Fruit fly (Drosophila melanogaster) whole organism, embryonic: ENCODE measurements around the gene Dtg.

Source experiments
- Abd-B ChIP-seq: fragments of 200-800 bp; sonication (Bioruptor generic); optimal IDR thresholded peaks from 2 replicates; lab custom pipeline; 2018; ENCODE audit warnings: missing biosample characterization, mild to moderate bottlenecking, missing genetic modification characterization, moderate library complexity
- Aef1 ChIP-seq: fragments of 200-800 bp; sonication (Bioruptor generic); IDR thresholded peaks from 3 replicates; pipeline ENCODE4 v1.3.6; 2022; ENCODE audit warnings: missing biosample characterization, missing genetic modification characterization
- Asciz ChIP-seq: fragments of 200-800 bp; sonication (Bioruptor generic); optimal IDR thresholded peaks from 2 replicates; lab custom pipeline; 2017; ENCODE audit warnings: missing biosample characterization, mild to moderate bottlenecking, missing genetic modification characterization, missing genetic modification reagents
- Atf-2 ChIP-seq: fragments of 200-800 bp; sonication (Bioruptor generic); optimal IDR thresholded peaks from 2 replicates; lab custom pipeline; 2016; ENCODE audit warnings: missing biosample characterization, missing genetic modification characterization
- Awh ChIP-seq: fragments of 200-800 bp; sonication (Bioruptor generic); IDR thresholded peaks from 2 replicates; pipeline ENCODE4, ENCODE4 v1.3.6; 2022; ENCODE audit warnings: missing biosample characterization, missing genetic modification characterization
- B-H1 ChIP-seq: fragments of 200-800 bp; sonication (Bioruptor generic); IDR thresholded peaks from 3 replicates; pipeline ENCODE4 v1.3.6; 2022; ENCODE audit warnings: missing biosample characterization, missing genetic modification characterization
- CG10979 ChIP-seq: fragments of 200-800 bp; sonication (Bioruptor generic); optimal IDR thresholded peaks from 2 replicates; lab custom pipeline; 2018; ENCODE audit warnings: missing biosample characterization, mild to moderate bottlenecking, missing genetic modification characterization, moderate library complexity
- CG12104 ChIP-seq: fragments of 200-800 bp; sonication (Bioruptor generic); optimal IDR thresholded peaks from 3 replicates; lab custom pipeline; 2016; ENCODE audit warnings: missing biosample characterization, missing genetic modification characterization
- CG12391 ChIP-seq: fragments of 200-800 bp; sonication (Bioruptor generic); optimal IDR thresholded peaks from 3 replicates; lab custom pipeline; 2018; ENCODE audit warnings: missing biosample characterization, mild to moderate bottlenecking, missing genetic modification characterization, moderate library complexity
- CG12659 ChIP-seq: fragments of 200-800 bp; sonication (Bioruptor generic); optimal IDR thresholded peaks from 3 replicates; lab custom pipeline; 2017; ENCODE audit warnings: mild to moderate bottlenecking, missing biosample characterization, missing genetic modification reagents, missing genetic modification characterization
- CG14050 ChIP-seq: fragments of 200-800 bp; sonication (Bioruptor generic); IDR thresholded peaks from 3 replicates; pipeline ENCODE4 v1.3.6; 2022; ENCODE audit warnings: missing biosample characterization, missing genetic modification characterization
- CG15073 ChIP-seq: fragments of 200-800 bp; sonication (Bioruptor generic); optimal IDR thresholded peaks from 2 replicates; lab custom pipeline; 2016; ENCODE audit warnings: missing biosample characterization, missing genetic modification characterization
- CG15479 ChIP-seq: fragments of 200-800 bp; sonication (Bioruptor generic); optimal IDR thresholded peaks from 3 replicates; lab custom pipeline; 2019; ENCODE audit warnings: missing biosample characterization, mild to moderate bottlenecking, missing genetic modification characterization, moderate library complexity
- CG2712 ChIP-seq: fragments of 200-800 bp; optimal IDR thresholded peaks from 3 replicates; lab custom pipeline; 2019; ENCODE audit warnings: missing biosample characterization, mild to moderate bottlenecking, missing genetic modification characterization, moderate library complexity
- CG3065 ChIP-seq: fragments of 200-800 bp; sonication (Bioruptor generic); optimal IDR thresholded peaks from 2 replicates; lab custom pipeline; 2016; ENCODE audit warnings: missing biosample characterization, missing genetic modification characterization
- CG34224 ChIP-seq: fragments of 200-800 bp; sonication (Bioruptor generic); IDR thresholded peaks from 3 replicates; pipeline ENCODE4 v1.3.6; 2022; ENCODE audit warnings: missing biosample characterization, missing genetic modification characterization; ENCODE audit not compliant: partially characterized antibody
- CG4820 ChIP-seq: fragments of 200-800 bp; sonication (Bioruptor generic); optimal IDR thresholded peaks from 3 replicates; lab custom pipeline; 2016; ENCODE audit warnings: missing biosample characterization, missing genetic modification characterization
- CG5953 ChIP-seq: fragments of 200-800 bp; sonication (Bioruptor generic); IDR thresholded peaks from 2 replicates; pipeline ENCODE4 v1.3.6; 2022; ENCODE audit warnings: missing biosample characterization, missing genetic modification characterization
- CG6654 ChIP-seq: fragments of 200-800 bp; sonication (Bioruptor generic); optimal IDR thresholded peaks from 2 replicates; lab custom pipeline; 2017; ENCODE audit warnings: missing biosample characterization, mild to moderate bottlenecking, missing genetic modification characterization
- CG6683 ChIP-seq: fragments of 200-800 bp; sonication (Bioruptor generic); optimal IDR thresholded peaks from 2 replicates; lab custom pipeline; 2017; ENCODE audit warnings: missing biosample characterization, mild to moderate bottlenecking, missing genetic modification characterization, missing genetic modification reagents
- CG6791 ChIP-seq: fragments of 200-800 bp; sonication (Bioruptor generic); IDR thresholded peaks from 3 replicates; pipeline ENCODE4 v1.3.6; 2022; ENCODE audit warnings: missing biosample characterization, missing genetic modification characterization; ENCODE audit not compliant: partially characterized antibody
- CG7745 ChIP-seq: fragments of 200-800 bp; sonication (Bioruptor generic); optimal IDR thresholded peaks from 2 replicates; lab custom pipeline; 2018; ENCODE audit warnings: missing biosample characterization, mild to moderate bottlenecking, missing genetic modification characterization, moderate library complexity
- CG8359 ChIP-seq: fragments of 200-800 bp; sonication (Bioruptor generic); optimal IDR thresholded peaks from 2 replicates; lab custom pipeline; 2017; ENCODE audit warnings: missing biosample characterization, mild to moderate bottlenecking, missing genetic modification characterization, borderline replicate concordance
- CG8765 ChIP-seq: fragments of 200-800 bp; sonication (Bioruptor generic); IDR thresholded peaks from 2 replicates; pipeline ENCODE4 v1.3.6; 2022; ENCODE audit warnings: missing biosample characterization, missing genetic modification characterization
- CG8924 ChIP-seq: fragments of 200-800 bp; optimal IDR thresholded peaks from 3 replicates; lab custom pipeline; 2019; ENCODE audit warnings: missing biosample characterization, mild to moderate bottlenecking, missing genetic modification characterization, moderate library complexity
- CG9215 ChIP-seq: fragments of 200-800 bp; sonication (Bioruptor generic); IDR thresholded peaks from 2 replicates; pipeline ENCODE4 v1.3.6; 2022; ENCODE audit warnings: missing biosample characterization, missing genetic modification characterization
- CG9797 ChIP-seq: fragments of 200-800 bp; sonication (Bioruptor generic); optimal IDR thresholded peaks from 3 replicates; lab custom pipeline; 2018; ENCODE audit warnings: missing biosample characterization, mild to moderate bottlenecking, missing genetic modification characterization
- Deaf1 ChIP-seq: fragments of 200-800 bp; optimal IDR thresholded peaks from 3 replicates; lab custom pipeline; 2019; ENCODE audit warnings: missing biosample characterization, mild to moderate bottlenecking, missing genetic modification characterization, moderate library complexity
- Dll ChIP-seq: fragments of 200-800 bp; sonication (Bioruptor generic); IDR thresholded peaks from 4 replicates; pipeline ENCODE4 v1.3.6; 2022; ENCODE audit warnings: missing biosample characterization, missing genetic modification characterization; ENCODE audit not compliant: partially characterized antibody
- Dref ChIP-seq: fragments of 200-800 bp; sonication (Bioruptor generic); IDR thresholded peaks from 2 replicates; pipeline ENCODE4 v1.3.6; 2022; ENCODE audit warnings: missing biosample characterization, missing genetic modification characterization
- Lpt ChIP-seq: fragments of >200 bp; optimal IDR thresholded peaks from 2 replicates; lab custom pipeline; 2018; ENCODE audit warnings: missing biosample characterization, missing genetic modification characterization
- Meics ChIP-seq: fragments of 200-800 bp; sonication (Bioruptor generic); optimal IDR thresholded peaks from 2 replicates; lab custom pipeline; 2017; ENCODE audit warnings: missing biosample characterization, mild to moderate bottlenecking, missing genetic modification characterization
- Nf-YA ChIP-seq: fragments of 200-800 bp; sonication (Bioruptor generic); IDR thresholded peaks from 2 replicates; pipeline ENCODE4 v1.3.6; 2022; ENCODE audit warnings: missing biosample characterization, missing genetic modification characterization
- NfI ChIP-seq: fragments of 200-800 bp; sonication (Bioruptor generic); optimal IDR thresholded peaks from 3 replicates; lab custom pipeline; 2018; ENCODE audit warnings: missing biosample characterization, mild to moderate bottlenecking, missing genetic modification characterization, moderate library complexity
- Poxn ChIP-seq: fragments of 200-800 bp; sonication (Bioruptor generic); IDR thresholded peaks from 2 replicates; pipeline ENCODE4 v1.3.6; 2022; ENCODE audit warnings: missing biosample characterization, missing genetic modification characterization
- Vsx1 ChIP-seq: fragments of 200-800 bp; sonication (Bioruptor generic); optimal IDR thresholded peaks from 2 replicates; lab custom pipeline; 2017; ENCODE audit warnings: missing biosample characterization, mild to moderate bottlenecking, missing genetic modification characterization, missing genetic modification reagents
- chif ChIP-seq, 2 experiments: fragments of 200-800 bp; sonication (Bioruptor generic); optimal IDR thresholded peaks; 3 replicates each; lab custom pipeline; 2016; ENCODE audit warnings: missing biosample characterization in 2 of 2, missing genetic modification characterization in 2 of 2
- fd64A ChIP-seq: fragments of 200-800 bp; sonication (Bioruptor generic); optimal IDR thresholded peaks from 3 replicates; lab custom pipeline; 2018; ENCODE audit warnings: missing biosample characterization, mild to moderate bottlenecking, missing genetic modification characterization
- inv ChIP-seq: fragments of 200-800 bp; sonication (Bioruptor generic); IDR thresholded peaks from 2 replicates; pipeline ENCODE4 v1.3.6; 2022; ENCODE audit warnings: missing biosample characterization, missing genetic modification characterization; ENCODE audit not compliant: partially characterized antibody
- klu ChIP-seq: fragments of 200-800 bp; sonication (Bioruptor generic); IDR thresholded peaks from 2 replicates; pipeline ENCODE4 v1.3.6; 2022; ENCODE audit warnings: missing biosample characterization, missing genetic modification characterization
- oc ChIP-seq: fragments of 200-800 bp; sonication (Bioruptor generic); optimal IDR thresholded peaks from 2 replicates; lab custom pipeline; 2018; ENCODE audit warnings: missing biosample characterization, mild to moderate bottlenecking, missing genetic modification characterization, moderate library complexity
- p53 ChIP-seq: fragments of 200-800 bp; sonication (Bioruptor generic); optimal IDR thresholded peaks from 2 replicates; lab custom pipeline; 2016; ENCODE audit warnings: missing biosample characterization, missing genetic modification characterization
- pzg ChIP-seq: fragments of 200-800 bp; sonication (Bioruptor generic); optimal IDR thresholded peaks from 3 replicates; lab custom pipeline; 2018; ENCODE audit warnings: missing biosample characterization, mild to moderate bottlenecking, missing genetic modification characterization, moderate library complexity
- repo ChIP-seq: fragments of 200-800 bp; sonication (Bioruptor generic); optimal IDR thresholded peaks from 2 replicates; lab custom pipeline; 2016; ENCODE audit warnings: missing biosample characterization, missing genetic modification characterization
- ro ChIP-seq: fragments of 200-800 bp; sonication (Bioruptor generic); IDR thresholded peaks from 2 replicates; pipeline ENCODE4 v1.3.6; 2022; ENCODE audit warnings: missing biosample characterization, missing genetic modification characterization
- seq ChIP-seq: fragments of 200-800 bp; sonication (Bioruptor generic); IDR thresholded peaks from 2 replicates; pipeline ENCODE4 v1.3.6; 2022; ENCODE audit warnings: missing biosample characterization, missing genetic modification characterization
- so ChIP-seq: fragments of 200-800 bp; sonication (Bioruptor generic); IDR thresholded peaks from 3 replicates; pipeline ENCODE4 v1.3.6; 2022; ENCODE audit warnings: missing biosample characterization, missing genetic modification characterization
- tio ChIP-seq: fragments of 200-800 bp; sonication (Bioruptor generic); optimal IDR thresholded peaks from 2 replicates; lab custom pipeline; 2017; ENCODE audit warnings: missing biosample characterization, missing genetic modification characterization, inconsistent platforms
- trem ChIP-seq: fragments of 200-800 bp; optimal IDR thresholded peaks from 3 replicates; lab custom pipeline; 2019; ENCODE audit warnings: missing biosample characterization, mild to moderate bottlenecking, missing genetic modification characterization, moderate library complexity
- wek ChIP-seq: fragments of 200-800 bp; sonication (Bioruptor generic); optimal IDR thresholded peaks from 3 replicates; lab custom pipeline; 2018; ENCODE audit warnings: missing biosample characterization, mild to moderate bottlenecking, missing genetic modification characterization, moderate library complexity
- zf30C ChIP-seq: fragments of 200-800 bp; sonication (Bioruptor generic); optimal IDR thresholded peaks from 3 replicates; lab custom pipeline; 2018; ENCODE audit warnings: missing biosample characterization, mild to moderate bottlenecking, missing genetic modification characterization
- zfh2 ChIP-seq: fragments of 200-800 bp; sonication (Bioruptor generic); optimal IDR thresholded peaks from 2 replicates; lab custom pipeline; 2016; ENCODE audit warnings: missing biosample characterization, missing genetic modification characterization

Dtg gene

DNA sequence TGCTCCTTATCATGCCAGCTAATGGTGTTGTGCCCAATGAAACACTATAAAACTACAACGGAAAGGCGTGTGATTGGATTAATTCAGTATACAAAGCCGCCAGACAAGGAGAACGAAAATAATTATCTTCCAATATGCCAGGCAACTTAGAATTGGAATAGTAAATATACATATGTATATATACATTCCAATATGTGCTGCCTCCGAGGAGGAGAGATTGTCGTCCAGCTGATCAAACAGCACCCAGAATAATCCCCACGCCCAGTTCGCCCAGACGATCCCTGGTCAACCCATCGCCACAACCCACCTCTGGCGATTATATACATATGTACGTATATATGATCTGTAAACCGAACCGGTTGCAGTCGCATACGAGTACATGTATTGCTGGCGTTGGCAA lies 53.4 kb downstream of the Dtg start (continued):
- TF ChIP-seq B-H1 (GFP tag; lab: Robert Waterston, UW) (no peak), CG6654 (GFP tag; lab: Kevin White, UChicago) (no peak), so (GFP tag; lab: Robert Waterston, UW) (no peak), Atf-2 (no peak), Lpt (GFP tag; lab: Kevin White, UChicago) (no peak), fd64A (GFP tag; lab: Kevin White, UChicago) (peak; percentile 69), klu (no peak), CG8359 (peak; percentile 6), Dref (no peak), p53 (GFP tag; lab: Kevin White, UChicago) (no peak), CG7745 (no peak), wek (peak; percentile 43), Vsx1 (GFP tag; lab: Kevin White, UChicago) (no peak), pzg (no peak), CG2712 (no peak), Deaf1 (tag; lab: Kevin White, UChicago) (no peak), CG5953 (GFP tag; lab: Robert Waterston, UW) (no peak), CG15073 (GFP tag; lab: Kevin White, UChicago) (no peak), Dll (GFP tag; lab: Robert Waterston, UW) (no peak), Meics (GFP tag; lab: Kevin White, UChicago) (no peak), zf30C (GFP tag; lab: Kevin White, UChicago) (no peak), CG6791 (GFP tag; lab: Robert Waterston, UW) (no peak), Abd-B (GFP tag; lab: Kevin White, UChicago) (no peak), tio (GFP tag; lab: Kevin White, UChicago) (no peak), CG9797 (no peak), Asciz (GFP tag; lab: Kevin White, UChicago) (peak; percentile 39), NfI (GFP tag; lab: Kevin White, UChicago) (no peak), zfh2 (GFP tag; lab: Kevin White, UChicago) (no peak), CG14050 (GFP tag; lab: Robert Waterston, UW) (no peak), CG12659 (GFP tag; lab: Kevin White, UChicago) (no peak), Aef1 (GFP tag; lab: Robert Waterston, UW) (no peak), seq (0 out of 2 replicates have a peak, but pooled peaks have one; percentile 17), CG12391 (tag; lab: Kevin White, UChicago) (no peak), CG12104 (GFP tag; lab: Kevin White, UChicago) (no peak), CG8924 (no peak), Nf-YA (GFP tag; lab: Robert Waterston, UW) (no peak), CG34224 (no peak), CG3065 (GFP tag; lab: Kevin White, UChicago) (no peak), Awh (no peak), CG4820 (GFP tag; lab: Kevin White, UChicago) (no peak), trem (tag; lab: Kevin White, UChicago) (no peak), CG10979 (tag; lab: Kevin White, UChicago) (no peak), chif (GFP tag; optimal IDR thresholded peaks at IDR 0.05; lab: Kevin White, UChicago) (no peak), Poxn (GFP tag; lab: Robert Waterston, UW) (no peak), CG8765 (no peak), ro (GFP tag; lab: Robert Waterston, UW) (no peak), repo (no peak), CG9215 (GFP tag; lab: Robert Waterston, UW) (no peak), CG6683 (no peak), oc (tag; lab: Kevin White, UChicago) (peak; percentile 53), CG15479 (GFP tag; lab: Kevin White, UChicago) (no peak), inv (GFP tag; lab: Robert Waterston, UW) (no peak)
